Worm (Caenorhabditis elegans): ENCODE measurements around the gene F46B3.16.

ce11 chrV:20606617-20607016 lies 27.8 kb upstream of the F46B3.16 start, which contains the start of gene F46B3.23:
- no peak for TF ChIP-seq mdl-1 (tag; optimal IDR thresholded peaks at IDR 0.05)
- no peak for TF ChIP-seq zag-1 (tag; optimal IDR thresholded peaks at IDR 0.05)
- TF ChIP-seq nhr-23 (tag; optimal IDR thresholded peaks at IDR 0.05): no peak
- no peak for TF ChIP-seq C34F6.9 (tag; optimal IDR thresholded peaks at IDR 0.05)
- TF ChIP-seq peb-1 (tag; optimal IDR thresholded peaks at IDR 0.05): no peak
- TF ChIP-seq F13H6.1 (tag; optimal IDR thresholded peaks at IDR 0.05): no peak
- no peak for TF ChIP-seq elt-3 (tag; optimal IDR thresholded peaks at IDR 0.05)
- TF ChIP-seq skn-1 (tag; optimal IDR thresholded peaks at IDR 0.05): no peak
- no peak for TF ChIP-seq unc-62 (GFP tag; optimal IDR thresholded peaks at IDR 0.05)
- TF ChIP-seq nhr-237 (tag; optimal IDR thresholded peaks at IDR 0.05): no peak

All from whole organism, L2 larva.